Fruit fly (Drosophila melanogaster): ENCODE measurements around the gene CG5418.

Gene CG5418

DNA sequence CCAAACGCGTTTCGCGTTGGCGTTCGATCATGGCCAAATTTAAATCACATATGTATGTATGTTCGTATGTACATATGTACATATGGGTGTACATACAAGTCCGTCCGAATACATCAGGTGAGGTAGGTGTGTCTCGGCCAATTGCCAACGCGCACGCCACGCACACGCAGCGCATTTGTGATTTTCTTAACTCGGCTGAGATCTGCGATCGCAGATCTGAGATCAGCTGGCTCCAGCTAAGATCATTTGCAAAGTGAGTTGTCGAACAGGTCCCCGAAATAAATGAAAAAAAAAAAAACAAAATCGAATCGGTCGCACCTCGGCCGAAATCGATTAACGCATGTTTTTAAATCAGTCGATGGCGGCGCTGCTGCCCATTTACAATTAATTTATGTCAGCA lies 16.2 kb upstream of the CG5418 start (continued):
- peak; percentile 40 for TF ChIP-seq CG7987 (GFP tag; optimal IDR thresholded peaks at IDR 0.05)
- no peak for TF ChIP-seq CG3726 (GFP tag; IDR thresholded peaks at IDR 0.05)
- TF ChIP-seq sr (GFP tag; IDR thresholded peaks at IDR 0.05): peak; percentile 55; the same call in 2 of the 3 replicates
- no peak for TF ChIP-seq ara (GFP tag; IDR thresholded peaks at IDR 0.05)
- no peak for TF ChIP-seq CG9437 (GFP tag; optimal IDR thresholded peaks at IDR 0.05)
- TF ChIP-seq Vsx1 (GFP tag; optimal IDR thresholded peaks at IDR 0.05): no peak
- TF ChIP-seq CG2120 (GFP tag; optimal IDR thresholded peaks at IDR 0.05): no peak
- no peak for TF ChIP-seq Mrtf (GFP tag; IDR thresholded peaks at IDR 0.05)
- no peak for TF ChIP-seq sug (tag; optimal IDR thresholded peaks at IDR 0.05)
- TF ChIP-seq Ssrp (tag; optimal IDR thresholded peaks at IDR 0.05): no peak
- TF ChIP-seq CG4404 (GFP tag; IDR thresholded peaks at IDR 0.05): no peak
- no peak for TF ChIP-seq C15 (GFP tag; IDR thresholded peaks at IDR 0.05)
- TF ChIP-seq grn (GFP tag; optimal IDR thresholded peaks at IDR 0.05): peak; percentile 56
- no peak for TF ChIP-seq CG9797 (GFP tag; optimal IDR thresholded peaks at IDR 0.05)
- peak; percentile 19; the same call in 1 of the 2 replicates for TF ChIP-seq sob (GFP tag; IDR thresholded peaks at IDR 0.05)
- TF ChIP-seq Drgx (GFP tag; IDR thresholded peaks at IDR 0.05): no peak
- TF ChIP-seq sens-2 (GFP tag; IDR thresholded peaks at IDR 0.05): no peak
- 0 out of 2 replicates have a peak, but pooled peaks have one; percentile 1 for TF ChIP-seq CG9932 (GFP tag; IDR thresholded peaks at IDR 0.05)
- TF ChIP-seq TFAM (GFP tag; optimal IDR thresholded peaks at IDR 0.05): no peak
- peak; percentile 20; the same call in 1 of the 2 replicates for TF ChIP-seq chm (GFP tag; IDR thresholded peaks at IDR 0.05)
- no peak for TF ChIP-seq en (GFP tag; optimal IDR thresholded peaks at IDR 0.05)
- TF ChIP-seq ab (GFP tag; optimal IDR thresholded peaks at IDR 0.05): no peak
- no peak for TF ChIP-seq CG11247 (GFP tag; IDR thresholded peaks at IDR 0.05)
- no peak for TF ChIP-seq lab (GFP tag; optimal IDR thresholded peaks at IDR 0.05)
- TF ChIP-seq CG14667 (GFP tag; IDR thresholded peaks at IDR 0.05): no peak
- no peak for TF ChIP-seq CG17359 (tag; optimal IDR thresholded peaks at IDR 0.05)
- TF ChIP-seq CG8290 (GFP tag; optimal IDR thresholded peaks at IDR 0.05): no peak
- no peak for TF ChIP-seq CG8290 (tag; optimal IDR thresholded peaks at IDR 0.05)
- TF ChIP-seq Fer1 (GFP tag; optimal IDR thresholded peaks at IDR 0.05): no peak
- no peak for TF ChIP-seq CG12155 (GFP tag; optimal IDR thresholded peaks at IDR 0.05)
- TF ChIP-seq CG10565 (GFP tag; optimal IDR thresholded peaks at IDR 0.05): no peak
- no peak for TF ChIP-seq Dll (GFP tag; IDR thresholded peaks at IDR 0.05; ENCODE audit: partially characterized antibody)
- TF ChIP-seq Dfd (GFP tag; optimal IDR thresholded peaks at IDR 0.05): no peak
- TF ChIP-seq CG32767 (GFP tag; IDR thresholded peaks at IDR 0.05): 0 out of 2 replicates have a peak, but pooled peaks have one; percentile 11
- TF ChIP-seq tll (GFP tag; optimal IDR thresholded peaks at IDR 0.05): no peak
- peak; percentile 8 for TF ChIP-seq Med (GFP tag)
- TF ChIP-seq CG31365 (tag; optimal IDR thresholded peaks at IDR 0.05): no peak
- TF ChIP-seq CG10274 (GFP tag; optimal IDR thresholded peaks at IDR 0.05): no peak
- TF ChIP-seq CG2202 (tag; optimal IDR thresholded peaks at IDR 0.05): no peak
- no peak for TF ChIP-seq Tbp (GFP tag; optimal IDR thresholded peaks at IDR 0.05)
- TF ChIP-seq tio (GFP tag; optimal IDR thresholded peaks at IDR 0.05): no peak
- no peak for TF ChIP-seq CG7556 (GFP tag; optimal IDR thresholded peaks at IDR 0.05)
- TF ChIP-seq D19B (GFP tag; optimal IDR thresholded peaks at IDR 0.05): no peak
- peak; percentile 75; the same call in 2 of the 4 replicates for TF ChIP-seq chinmo (GFP tag; IDR thresholded peaks at IDR 0.05; ENCODE audit: partially characterized antibody)
- no peak for TF ChIP-seq HLH3B (GFP tag; IDR thresholded peaks at IDR 0.05)
- peak; percentile 4 for TF ChIP-seq mirr (GFP tag; optimal IDR thresholded peaks at IDR 0.05)
- TF ChIP-seq ssp (GFP tag; IDR thresholded peaks at IDR 0.05): no peak
- TF ChIP-seq tna (GFP tag; IDR thresholded peaks at IDR 0.05; ENCODE audit: partially characterized antibody): no peak
